Fruit fly (Drosophila melanogaster) whole organism, prepupa: ENCODE data around the gene tipE.

Experiments used
- CG11762 ChIP-seq: fragments of 200-800 bp; sonication (Bioruptor generic); optimal IDR thresholded peaks from 3 replicates; lab custom pipeline; 2016; ENCODE audit warnings: missing biosample characterization, missing genetic modification characterization; ENCODE audit not compliant: insufficient read depth
- CG11902 ChIP-seq: fragments of 200-800 bp; sonication (Bioruptor generic); optimal IDR thresholded peaks from 3 replicates; lab custom pipeline; 2016; ENCODE audit warnings: missing biosample characterization, missing genetic modification characterization
- CG15336 ChIP-seq: fragments of 200-800 bp; sonication (Bioruptor generic); IDR thresholded peaks from 2 replicates; pipeline ENCODE4 v1.3.6; 2022; ENCODE audit warnings: missing biosample characterization, missing genetic modification characterization
- CG3032 ChIP-seq: fragments of 200-800 bp; optimal IDR thresholded peaks from 2 replicates; lab custom pipeline; 2019; ENCODE audit warnings: missing biosample characterization, mild to moderate bottlenecking, missing genetic modification characterization, moderate library complexity
- CG6163 ChIP-seq: fragments of 200-800 bp; sonication (Bioruptor generic); IDR thresholded peaks from 3 replicates; pipeline ENCODE4 v1.3.6; 2022; ENCODE audit warnings: missing biosample characterization, missing genetic modification characterization
- CG6276 ChIP-seq: fragments of 200-800 bp; sonication (Bioruptor generic); optimal IDR thresholded peaks from 2 replicates; lab custom pipeline; 2017; ENCODE audit warnings: missing biosample characterization, mild to moderate bottlenecking, missing genetic modification characterization
- CG8119 ChIP-seq: fragments of 200-800 bp; sonication (Bioruptor generic); IDR thresholded peaks from 3 replicates; pipeline ENCODE4 v1.3.6; 2022; ENCODE audit warnings: missing biosample characterization, missing genetic modification characterization
- CG8319 ChIP-seq: fragments of 200-800 bp; sonication (Bioruptor generic); optimal IDR thresholded peaks from 3 replicates; lab custom pipeline; 2016; ENCODE audit warnings: missing biosample characterization, missing genetic modification characterization
- CG8632 ChIP-seq: fragments of 200-800 bp; sonication (Bioruptor generic); optimal IDR thresholded peaks from 3 replicates; lab custom pipeline; 2016; ENCODE audit warnings: missing biosample characterization, missing genetic modification characterization
- CG9139 ChIP-seq: fragments of 200-800 bp; sonication (Bioruptor generic); optimal IDR thresholded peaks from 3 replicates; lab custom pipeline; 2017; ENCODE audit warnings: missing biosample characterization, mild to moderate bottlenecking, missing genetic modification characterization
- Eip75B ChIP-seq: fragments of 200-800 bp; sonication (Bioruptor generic); optimal IDR thresholded peaks from 3 replicates; lab custom pipeline; 2016; ENCODE audit warnings: missing biosample characterization, missing genetic modification characterization
- Eip93F ChIP-seq: fragments of 200-800 bp; sonication (Bioruptor generic); optimal IDR thresholded peaks from 2 replicates; lab custom pipeline; 2016; ENCODE audit warnings: missing biosample characterization, mild to moderate bottlenecking, missing genetic modification characterization
- Lpt ChIP-seq: fragments of 200-800 bp; sonication (Bioruptor generic); optimal IDR thresholded peaks from 3 replicates; lab custom pipeline; 2016; ENCODE audit warnings: missing biosample characterization, missing genetic modification characterization
- dsx ChIP-seq: fragments of 200-800 bp; optimal IDR thresholded peaks from 3 replicates; lab custom pipeline; 2019; ENCODE audit warnings: missing biosample characterization, mild to moderate bottlenecking, missing genetic modification characterization, moderate library complexity; ENCODE audit not compliant: poor library complexity, severe bottlenecking
- eg ChIP-seq: fragments of 200-800 bp; sonication (Bioruptor generic); IDR thresholded peaks from 3 replicates; pipeline ENCODE4 v1.3.6; 2022; ENCODE audit warnings: missing biosample characterization, missing genetic modification characterization
- esn ChIP-seq: fragments of 200-800 bp; sonication (Bioruptor generic); optimal IDR thresholded peaks from 2 replicates; lab custom pipeline; 2016; ENCODE audit warnings: missing biosample characterization, mild to moderate bottlenecking, missing genetic modification characterization, moderate library complexity
- fkh ChIP-seq: fragments of 200-800 bp; sonication (Bioruptor generic); optimal IDR thresholded peaks from 3 replicates; lab custom pipeline; 2017; ENCODE audit warnings: missing biosample characterization, mild to moderate bottlenecking, missing genetic modification characterization, moderate library complexity
- lz ChIP-seq: fragments of 200-800 bp; sonication (Bioruptor generic); optimal IDR thresholded peaks from 3 replicates; lab custom pipeline; 2016; ENCODE audit warnings: missing biosample characterization, missing genetic modification characterization
- net ChIP-seq: fragments of 200-800 bp; sonication (Bioruptor generic); optimal IDR thresholded peaks from 3 replicates; lab custom pipeline; 2016; ENCODE audit warnings: missing biosample characterization, missing genetic modification characterization

tipE gene

DNA sequence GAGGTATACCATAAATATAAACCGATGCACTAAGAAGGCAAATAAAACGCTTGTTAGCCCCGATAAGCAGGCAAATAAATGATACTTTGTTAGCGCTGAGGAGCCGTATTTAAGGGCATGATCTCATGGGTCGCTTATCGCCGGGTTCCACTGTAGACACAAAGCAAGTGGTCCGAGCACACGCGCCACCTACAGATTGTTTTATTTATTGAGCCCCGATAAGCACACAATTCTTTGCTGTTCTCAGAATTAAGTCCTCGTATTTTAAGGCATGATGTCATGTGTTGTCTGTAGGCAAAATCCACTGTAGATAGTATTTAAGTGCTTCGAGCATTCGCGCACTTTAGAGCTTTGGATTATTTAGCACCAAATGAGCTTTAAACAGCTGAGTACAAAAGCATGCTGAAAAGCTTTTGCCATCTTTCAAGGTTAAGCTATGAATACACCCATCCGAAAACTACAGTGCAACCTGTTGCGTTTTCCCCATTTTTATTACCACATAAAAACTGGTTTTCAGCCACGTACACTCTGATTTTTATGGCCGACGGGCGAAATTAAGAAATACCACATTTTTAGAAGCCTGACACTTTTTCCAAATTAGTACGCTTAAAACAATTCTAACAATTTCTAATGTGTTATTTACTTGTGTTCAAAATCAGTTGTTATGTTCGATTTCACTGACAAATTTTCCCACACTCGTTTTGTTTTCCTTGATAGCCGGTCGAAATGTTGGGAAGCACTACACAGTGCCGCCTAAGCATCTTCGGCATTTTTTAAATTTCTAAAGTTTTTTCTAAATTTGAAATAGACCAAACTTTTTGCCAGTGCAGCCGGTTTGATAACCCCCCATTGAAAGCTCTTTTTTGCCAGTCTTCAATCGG is 51.4 kb downstream of the tipE start, which contains the start of gene Sqor (continued):
- TF ChIP-seq CG6276 (GFP tag; lab: Kevin White, UChicago): peak; percentile 97
- TF ChIP-seq dsx (GFP tag; lab: Kevin White, UChicago): peak; percentile 86
- TF ChIP-seq Eip75B (GFP tag; lab: Kevin White, UChicago): peak; percentile 95
- TF ChIP-seq CG9139 (GFP tag; lab: Kevin White, UChicago): peak; percentile 89
- peak; percentile 88 for TF ChIP-seq CG11902 (GFP tag; lab: Kevin White, UChicago)
- peak; percentile 82 for TF ChIP-seq Eip93F (GFP tag; lab: Kevin White, UChicago)
- peak; percentile 98 for TF ChIP-seq CG3032 (tag; lab: Kevin White, UChicago)
- peak; percentile 50 for TF ChIP-seq fkh (GFP tag; lab: Kevin White, UChicago)
- TF ChIP-seq CG8632 (GFP tag; lab: Kevin White, UChicago): peak; percentile 92
- TF ChIP-seq CG11762: peak; percentile 90

DNA sequence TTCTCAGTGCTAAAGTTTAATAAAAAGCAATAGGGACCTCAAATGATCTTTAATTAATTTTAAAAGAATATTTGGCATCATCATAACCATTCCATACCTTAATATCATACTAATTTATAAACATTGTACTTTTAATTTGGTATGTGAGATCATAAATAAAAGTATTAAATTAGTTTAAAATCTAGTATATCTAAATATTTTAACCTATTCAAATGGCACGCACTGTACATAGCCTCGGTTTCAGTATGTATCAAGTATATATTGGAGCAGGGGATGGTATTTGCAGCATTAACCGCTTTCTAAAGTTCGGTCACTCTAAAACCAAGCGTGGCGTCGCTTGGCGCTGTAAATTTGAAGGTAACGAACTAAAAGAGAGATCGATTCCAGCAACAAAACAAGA is 54.1 kb downstream of the tipE start, which contains the start of gene pav:
Gene pav (plus strand): TSS at position 307 of the 400 bp plus-strand sequence.
- TF ChIP-seq Lpt (GFP tag; lab: Kevin White, UChicago) (no peak), eg (peak; percentile 74), CG8319 (GFP tag; lab: Kevin White, UChicago) (no peak), CG8119 (peak; percentile 35; the same call in 2 of the 3 replicates), lz (GFP tag; lab: Kevin White, UChicago) (peak; percentile 13), net (no peak), esn (peak; percentile 54), CG3032 (tag; lab: Kevin White, UChicago) (peak; percentile 48), CG6163 (GFP tag; lab: Robert Waterston, UW) (0 out of 3 replicates have a peak, but pooled peaks have one; percentile 48), CG15336 (GFP tag; lab: Robert Waterston, UW) (peak; percentile 63)
- TF ChIP-seq, all 60 proteins: peak for 7
